Worm (Caenorhabditis elegans): ENCODE measurements around the gene C04F5.2.

C04F5.2 gene

ce11 chrV:5049333-5049942, 47.5 kb downstream of the C04F5.2 start, which contains the start of the genes pqn-51 and K11D12.14 (continued):
- TF ChIP-seq bed-1 (GFP tag; IDR thresholded peaks at IDR 0.05): no peak
- TF ChIP-seq dox-1 (GFP tag; IDR thresholded peaks at IDR 0.05): peak; percentile 97
- peak; percentile 77 to 91 for TF ChIP-seq let-607 (tag; optimal IDR thresholded peaks at IDR 0.05)
- no peak for TF ChIP-seq sptf-2 (GFP tag; optimal IDR thresholded peaks at IDR 0.05)
- TF ChIP-seq ztf-28 (GFP tag; IDR thresholded peaks at IDR 0.05): 0 out of 2 replicates have a peak, but pooled peaks have one; percentile 35
- TF ChIP-seq nhr-120 (GFP tag; IDR thresholded peaks at IDR 0.05): no peak
- TF ChIP-seq ama-1 (optimal IDR thresholded peaks at IDR 0.05): peak; percentile 93
- no peak for TF ChIP-seq ama-1 (GFP tag; optimal IDR thresholded peaks at IDR 0.05)
- no peak for TF ChIP-seq mes-4 (tag; optimal IDR thresholded peaks at IDR 0.05)
- TF ChIP-seq ztf-6 (GFP tag; IDR thresholded peaks at IDR 0.05): 0 out of 2 replicates have a peak, but pooled peaks have one; percentile 50
- no peak for TF ChIP-seq snpc-4 (GFP tag; optimal IDR thresholded peaks at IDR 0.05)
- TF ChIP-seq snpc-4 (tag; optimal IDR thresholded peaks at IDR 0.05): peak in 3 of 4 experiments; percentile 21 to 71 (median 68)
- peak; percentile 90 for TF ChIP-seq D2030.7 (GFP tag; IDR thresholded peaks at IDR 0.05)
- peak; percentile 8 for TF ChIP-seq nhr-90 (tag; optimal IDR thresholded peaks at IDR 0.05)
- TF ChIP-seq ceh-79 (tag; optimal IDR thresholded peaks at IDR 0.05): no peak
- no peak for TF ChIP-seq hlh-26 (GFP tag; conservative IDR thresholded peaks at IDR 0.05)
- no peak for TF ChIP-seq B0336.3 (GFP tag; IDR thresholded peaks at IDR 0.05)
- TF ChIP-seq nhr-80 (tag; optimal IDR thresholded peaks at IDR 0.05): peak; percentile 79
- peak; percentile 59; the same call in 1 of the 2 replicates for TF ChIP-seq hmg-20 (GFP tag; IDR thresholded peaks at IDR 0.05)
- no peak for TF ChIP-seq F55B11.4 (tag; optimal IDR thresholded peaks at IDR 0.05; ENCODE audit: borderline replicate concordance, insufficient read depth)
- TF ChIP-seq mxl-1 (tag; optimal IDR thresholded peaks at IDR 0.05): no peak
- no peak for TF ChIP-seq lag-1 (GFP tag; IDR thresholded peaks at IDR 0.05)
- no peak for TF ChIP-seq rec-8 (tag; optimal IDR thresholded peaks at IDR 0.05)
- no peak for TF ChIP-seq akir-1 (GFP tag; optimal IDR thresholded peaks at IDR 0.05)
- TF ChIP-seq F33H1.4 (GFP tag; IDR thresholded peaks at IDR 0.05): peak; percentile 73
- peak; percentile 96 for TF ChIP-seq ekl-4 (GFP tag; IDR thresholded peaks at IDR 0.05)
- peak; percentile 96 for TF ChIP-seq mcd-1 (GFP tag; IDR thresholded peaks at IDR 0.05)
- peak; percentile 71; the same call in 1 of the 2 replicates for TF ChIP-seq egl-18 (GFP tag; IDR thresholded peaks at IDR 0.05)
- no peak for TF ChIP-seq die-1 (tag; optimal IDR thresholded peaks at IDR 0.05)
- peak; percentile 61 for TF ChIP-seq tlf-1 (GFP tag; optimal IDR thresholded peaks at IDR 0.05)
- peak; percentile 81 for TF ChIP-seq lin-26 (GFP tag; IDR thresholded peaks at IDR 0.05)
- peak; percentile 72 for TF ChIP-seq egrh-3 (GFP tag; IDR thresholded peaks at IDR 0.05)
- TF ChIP-seq ceh-40 (GFP tag; IDR thresholded peaks at IDR 0.05): no peak
- peak; percentile 45 for TF ChIP-seq xnd-1 (tag; optimal IDR thresholded peaks at IDR 0.05)
- TF ChIP-seq snpc-1.1 (tag; optimal IDR thresholded peaks at IDR 0.05; ENCODE audit: insufficient read depth): no peak
- TF ChIP-seq C06A6.2 (GFP tag; conservative IDR thresholded peaks at IDR 0.05): peak; percentile 92
- peak; percentile 91 for TF ChIP-seq lin-54 (GFP tag; optimal IDR thresholded peaks at IDR 0.05)
- TF ChIP-seq dpl-1 (GFP tag; optimal IDR thresholded peaks at IDR 0.05): peak; percentile 52
- TF ChIP-seq F37B4.10 (GFP tag; IDR thresholded peaks at IDR 0.05): 0 out of 2 replicates have a peak, but pooled peaks have one; percentile 6
- peak; percentile 94 for TF ChIP-seq K11D2.4 (GFP tag; IDR thresholded peaks at IDR 0.05)
- peak; percentile 71 for TF ChIP-seq ztf-26 (tag; optimal IDR thresholded peaks at IDR 0.05)
- TF ChIP-seq madf-6 (GFP tag; IDR thresholded peaks at IDR 0.05): peak; percentile 86
- peak; percentile 68 for TF ChIP-seq tbp1 (GFP tag; optimal IDR thresholded peaks at IDR 0.05)
- TF ChIP-seq T26A5.8 (tag; optimal IDR thresholded peaks at IDR 0.05): no peak
- TF ChIP-seq pha-4 (tag; optimal IDR thresholded peaks at IDR 0.05): peak; percentile 51
- 0 out of 2 replicates have a peak, but pooled peaks have one; percentile 60 for TF ChIP-seq Y79H2A.3 (GFP tag; conservative IDR thresholded peaks at IDR 0.05)
- TF ChIP-seq dpff-1 (tag; optimal IDR thresholded peaks at IDR 0.05): no peak
- TF ChIP-seq lsl-1 (GFP tag; optimal IDR thresholded peaks at IDR 0.05): peak; percentile 55
